Worm (Caenorhabditis elegans) whole organism, young adult: ENCODE measurements around the gene chil-4.
A peak's percentile ranks its signal among the peaks of the same experiment; 100 is the strongest.

Experiments used
- B0019.2 ChIP-seq: fragments of 200-800 bp; sonication (Bioruptor generic); conservative IDR thresholded peaks from 2 replicates; pipeline ENCODE4 v1.3.6; 2022; ENCODE audit warnings: missing genetic modification reagents, missing genetic modification characterization, missing compliant biosample characterization
- B0336.3 ChIP-seq: fragments of 200-800 bp; sonication (Bioruptor generic); IDR thresholded peaks from 2 replicates; pipeline ENCODE4 v1.3.6; 2022; ENCODE audit warnings: missing genetic modification characterization, missing compliant biosample characterization
- C06A6.2 ChIP-seq: fragments of 200-800 bp; sonication (Bioruptor generic); conservative IDR thresholded peaks from 2 replicates; pipeline ENCODE4 v1.3.6; 2022; ENCODE audit warnings: missing genetic modification characterization, missing compliant biosample characterization
- F37B4.10 ChIP-seq: fragments of 200-800 bp; sonication (Bioruptor generic); IDR thresholded peaks from 2 replicates; pipeline ENCODE4 v1.3.6; 2022; ENCODE audit warnings: missing genetic modification characterization, missing compliant biosample characterization
- F39B2.1 ChIP-seq: fragments of 200-800 bp; sonication (Bioruptor generic); IDR thresholded peaks from 2 replicates; pipeline ENCODE4 v1.3.6; 2022; ENCODE audit warnings: missing genetic modification reagents, missing genetic modification characterization, missing compliant biosample characterization
- F57A8.1 ChIP-seq: fragments of 200-800 bp; sonication (Bioruptor generic); optimal IDR thresholded peaks from 2 replicates; lab custom pipeline; 2018; ENCODE audit warnings: mild to moderate bottlenecking, missing genetic modification characterization, moderate library complexity, missing compliant biosample characterization
- K11D2.4 ChIP-seq: fragments of 200-800 bp; sonication (Bioruptor generic); IDR thresholded peaks from 2 replicates; pipeline ENCODE4 v1.3.6; 2022; ENCODE audit warnings: missing genetic modification reagents, missing genetic modification characterization, missing compliant biosample characterization
- T26A5.8 ChIP-seq: sonication (generic microtip); optimal IDR thresholded peaks from 2 replicates; lab custom pipeline; 2016; ENCODE audit warnings: missing genetic modification characterization, missing compliant biosample characterization
- Y53G8AR.9 ChIP-seq: fragments of 200-800 bp; sonication (Bioruptor generic); conservative IDR thresholded peaks from 2 replicates; pipeline ENCODE4 v1.3.6; 2022; ENCODE audit warnings: missing genetic modification reagents, missing genetic modification characterization, missing compliant biosample characterization
- Y56A3A.18 ChIP-seq: fragments of 200-800 bp; sonication (Bioruptor generic); IDR thresholded peaks from 2 replicates; pipeline ENCODE4 v1.3.6; 2022; ENCODE audit warnings: missing genetic modification reagents, missing genetic modification characterization, missing compliant biosample characterization
- ZK185.1 ChIP-seq: sonication (generic microtip); optimal IDR thresholded peaks from 2 replicates; lab custom pipeline; 2016; ENCODE audit warnings: mild to moderate bottlenecking, missing genetic modification characterization, missing compliant biosample characterization; ENCODE audit not compliant: poor library complexity, severe bottlenecking
- aptf-3 ChIP-seq: fragments of 200-800 bp; sonication (Bioruptor generic); IDR thresholded peaks from 2 replicates; pipeline ENCODE4 v1.3.6; 2022; ENCODE audit warnings: missing genetic modification characterization, missing compliant biosample characterization
- atf-7 ChIP-seq: sonication (generic microtip); optimal IDR thresholded peaks from 2 replicates; lab custom pipeline; 2017; ENCODE audit warnings: mild to moderate bottlenecking, missing genetic modification characterization, missing compliant biosample characterization
- athp-1 ChIP-seq: sonication (generic microtip); optimal IDR thresholded peaks from 2 replicates; lab custom pipeline; 2017; ENCODE audit warnings: mild to moderate bottlenecking, missing genetic modification characterization, missing compliant biosample characterization
- attf-6 ChIP-seq: fragments of 200-800 bp; sonication (Bioruptor generic); IDR thresholded peaks from 2 replicates; pipeline ENCODE4 v1.3.6; 2022; ENCODE audit warnings: missing genetic modification reagents, missing genetic modification characterization, missing compliant biosample characterization
- ceh-27 ChIP-seq: fragments of 200-800 bp; sonication (Bioruptor generic); optimal IDR thresholded peaks from 2 replicates; lab custom pipeline; 2018; ENCODE audit warnings: mild to moderate bottlenecking, missing genetic modification characterization, moderate library complexity, missing compliant biosample characterization
- ceh-79 ChIP-seq: sonication (generic microtip); optimal IDR thresholded peaks from 2 replicates; lab custom pipeline; 2017; ENCODE audit warnings: mild to moderate bottlenecking, missing genetic modification characterization, missing compliant biosample characterization
- chd-7 ChIP-seq: sonication (generic microtip); optimal IDR thresholded peaks from 2 replicates; lab custom pipeline; 2016; ENCODE audit warnings: mild to moderate bottlenecking, missing genetic modification characterization, moderate library complexity, missing compliant biosample characterization
- ets-4 ChIP-seq: fragments of 200-800 bp; sonication (Bioruptor generic); optimal IDR thresholded peaks from 2 replicates; lab custom pipeline; 2018; ENCODE audit warnings: mild to moderate bottlenecking, missing genetic modification characterization, missing compliant biosample characterization
- hlh-12 ChIP-seq: sonication (generic microtip); optimal IDR thresholded peaks from 2 replicates; lab custom pipeline; 2016; ENCODE audit warnings: missing genetic modification characterization, missing compliant biosample characterization
- hmg-1.2 ChIP-seq: fragments of 200-800 bp; sonication (Bioruptor generic); IDR thresholded peaks from 2 replicates; pipeline ENCODE4 v1.3.6; 2022; ENCODE audit warnings: missing genetic modification reagents, missing genetic modification characterization, missing compliant biosample characterization
- hsf-1 ChIP-seq: fragments of 200-800 bp; sonication (Bioruptor generic); IDR thresholded peaks from 2 replicates; pipeline ENCODE4 v1.3.6; 2022; ENCODE audit warnings: missing genetic modification reagents, missing genetic modification characterization, missing compliant biosample characterization
- let-607 ChIP-seq, 2 experiments: fragments of 200-800 bp in 1 of 2; sonication (Bioruptor generic) in 1 of 2; sonication (generic microtip) in 1 of 2; optimal IDR thresholded peaks; 2 replicates each; lab custom pipeline; 2016 to 2018; ENCODE audit warnings: mild to moderate bottlenecking in 2 of 2, missing compliant biosample characterization in 2 of 2, missing genetic modification characterization in 2 of 2, moderate library complexity in 2 of 2, missing genotype in 1 of 2
- lin-35 ChIP-seq, 3 experiments: fragments of 150-350 bp in 2 of 3; sonication (generic microtip) in 1 of 3; optimal IDR thresholded peaks; 2 replicates each; lab custom pipeline; 2014 to 2018; ENCODE audit warnings: missing biosample characterization in 3 of 3, missing genetic modification characterization in 3 of 3, missing genetic modification reagents in 3 of 3
- lin-40 ChIP-seq: sonication (generic microtip); optimal IDR thresholded peaks from 2 replicates; lab custom pipeline; 2016; ENCODE audit warnings: missing genetic modification characterization, mild to moderate bottlenecking, missing compliant biosample characterization, missing genotype, missing genetic modification reagents
- lsl-1 ChIP-seq: fragments of 200-800 bp; sonication (Bioruptor generic); optimal IDR thresholded peaks from 2 replicates; lab custom pipeline; 2018; ENCODE audit warnings: mild to moderate bottlenecking, missing genetic modification characterization, moderate library complexity, missing compliant biosample characterization
- madf-10 ChIP-seq: sonication (generic microtip); optimal IDR thresholded peaks from 2 replicates; lab custom pipeline; 2016; ENCODE audit warnings: mild to moderate bottlenecking, missing genetic modification characterization, missing compliant biosample characterization
- madf-3 ChIP-seq: fragments of 200-800 bp; sonication (Bioruptor generic); IDR thresholded peaks from 2 replicates; pipeline ENCODE4 v1.3.6; 2022; ENCODE audit warnings: missing genetic modification reagents, missing genetic modification characterization, missing compliant biosample characterization
- madf-6 ChIP-seq: fragments of 200-800 bp; sonication (Bioruptor generic); IDR thresholded peaks from 2 replicates; pipeline ENCODE4 v1.3.6; 2022; ENCODE audit warnings: missing genetic modification reagents, missing genetic modification characterization, missing compliant biosample characterization
- mcd-1 ChIP-seq: fragments of 200-800 bp; sonication (Bioruptor generic); IDR thresholded peaks from 2 replicates; pipeline ENCODE4 v1.3.6; 2022; ENCODE audit warnings: missing genetic modification reagents, missing genetic modification characterization, missing compliant biosample characterization
- mes-4 ChIP-seq: sonication (generic microtip); optimal IDR thresholded peaks from 2 replicates; lab custom pipeline; 2016; ENCODE audit warnings: missing genotype, missing genetic modification characterization, missing compliant biosample characterization
- mxl-1 ChIP-seq: sonication (generic microtip); optimal IDR thresholded peaks from 2 replicates; lab custom pipeline; 2016; ENCODE audit warnings: missing genetic modification characterization, missing compliant biosample characterization
- nfya-2 ChIP-seq: fragments of 200-800 bp; sonication (Bioruptor generic); IDR thresholded peaks from 2 replicates; pipeline ENCODE4 v1.3.6; 2022; ENCODE audit warnings: missing genetic modification reagents, missing genetic modification characterization, missing compliant biosample characterization
- pbrm-1 ChIP-seq: fragments of 200-800 bp; sonication (Bioruptor generic); IDR thresholded peaks from 2 replicates; pipeline ENCODE4 v1.3.6; 2022; ENCODE audit warnings: missing genetic modification reagents, missing genetic modification characterization, missing compliant biosample characterization
- rcor-1 ChIP-seq: fragments of 200-800 bp; sonication (Bioruptor generic); IDR thresholded peaks from 2 replicates; pipeline ENCODE4 v1.3.6; 2022; ENCODE audit warnings: missing genetic modification reagents, missing genetic modification characterization, missing compliant biosample characterization
- snpc-3.4 ChIP-seq: sonication (generic microtip); optimal IDR thresholded peaks from 2 replicates; lab custom pipeline; 2017; ENCODE audit warnings: missing genetic modification characterization, mild to moderate bottlenecking, missing compliant biosample characterization, antibody characterized with exemption, moderate library complexity, missing genotype, missing genetic modification reagents
- snpc-4 ChIP-seq, 5 experiments: fragments of 150-350 bp in 1 of 5; sonication (generic microtip) in 4 of 5; optimal IDR thresholded peaks; 2 replicates each; lab custom pipeline; 2014 to 2018; ENCODE audit warnings: missing genetic modification characterization in 5 of 5, missing biosample characterization in 3 of 5, antibody characterized with exemption in 2 of 5, mild to moderate bottlenecking in 2 of 5, missing compliant biosample characterization in 2 of 5, missing genotype in 2 of 5, moderate library complexity in 2 of 5, missing genetic modification reagents in 1 of 5
- tbx-9 ChIP-seq: sonication (generic microtip); optimal IDR thresholded peaks from 2 replicates; lab custom pipeline; 2016; ENCODE audit warnings: borderline replicate concordance, missing genetic modification characterization, inconsistent platforms, missing compliant biosample characterization
- tlf-1 ChIP-seq: fragments of 200-800 bp; sonication (Bioruptor generic); optimal IDR thresholded peaks from 2 replicates; lab custom pipeline; 2018; ENCODE audit warnings: mild to moderate bottlenecking, missing genetic modification characterization, missing compliant biosample characterization
- unc-130 ChIP-seq: sonication (generic microtip); optimal IDR thresholded peaks from 2 replicates; lab custom pipeline; 2016; ENCODE audit warnings: missing genetic modification reagents, missing genetic modification characterization, missing compliant biosample characterization
- zim-3 ChIP-seq: sonication (generic microtip); optimal IDR thresholded peaks from 2 replicates; lab custom pipeline; 2017; ENCODE audit warnings: mild to moderate bottlenecking, missing genetic modification characterization, moderate library complexity, missing compliant biosample characterization
- ztf-22 ChIP-seq: fragments of 200-800 bp; sonication (Bioruptor generic); optimal IDR thresholded peaks from 2 replicates; lab custom pipeline; 2018; ENCODE audit warnings: mild to moderate bottlenecking, missing genetic modification characterization, moderate library complexity, missing compliant biosample characterization
- ztf-25 ChIP-seq: fragments of 200-800 bp; sonication (Bioruptor generic); IDR thresholded peaks from 2 replicates; pipeline ENCODE4 v1.3.6; 2022; ENCODE audit warnings: missing genetic modification reagents, missing genetic modification characterization, missing compliant biosample characterization
- ztf-6 ChIP-seq: fragments of 200-800 bp; sonication (Bioruptor generic); IDR thresholded peaks from 2 replicates; pipeline ENCODE4 v1.3.6; 2022; ENCODE audit warnings: missing genetic modification reagents, missing genetic modification characterization, missing compliant biosample characterization

The chil-4 gene

ce11 chrII:9891031-9891689 is 35.6 kb upstream of the chil-4 start, which contains the start of gene vgln-1:
vgln-1 (minus strand) TSS chrII:9891081.
- no peak for TF ChIP-seq athp-1 (tag; lab: Kevin White, UChicago)
- peak; percentile 12 for TF ChIP-seq ZK185.1 (tag; lab: Kevin White, UChicago)
- peak; percentile 28 for TF ChIP-seq ceh-27
- peak; percentile 48; the same call in 1 of the 2 replicates for TF ChIP-seq hmg-1.2
- TF ChIP-seq let-607 (tag; optimal IDR thresholded peaks at IDR 0.05; lab: Kevin White, UChicago) = peak in 1 of 2 experiments; percentile 7
- TF ChIP-seq ztf-25 (GFP tag; lab: Robert Waterston, UW) = 0 out of 2 replicates have a peak, but pooled peaks have one; percentile 56
- no peak for TF ChIP-seq attf-6 (GFP tag; lab: Robert Waterston, UW)
- no peak for TF ChIP-seq lsl-1
- TF ChIP-seq Y56A3A.18 = 0 out of 2 replicates have a peak, but pooled peaks have one; percentile 52
- TF ChIP-seq ceh-79 = no peak
- peak; percentile 26; the same call in 1 of the 2 replicates for TF ChIP-seq madf-6
- TF ChIP-seq lin-35 (GFP tag; optimal IDR thresholded peaks at IDR 0.05; lab: Kevin White, UChicago) = no peak
- TF ChIP-seq, all 124 proteins: peak for 7

ce11 chrII:9888549-9888948 is 33.0 kb upstream of the chil-4 start:
- TF ChIP-seq F39B2.1 (no peak), F37B4.10 (GFP tag; lab: Robert Waterston, UW) (no peak), ets-4 (GFP tag; lab: Kevin White, UChicago) (no peak), T26A5.8 (tag; lab: Kevin White, UChicago) (no peak), mxl-1 (tag; lab: Kevin White, UChicago) (no peak), F57A8.1 (GFP tag; lab: Kevin White, UChicago) (no peak), atf-7 (tag; lab: Kevin White, UChicago) (no peak), snpc-4 (GFP tag; optimal IDR thresholded peaks at IDR 0.05; lab: Kevin White, UChicago) (no peak), snpc-4 (tag; optimal IDR thresholded peaks at IDR 0.05; lab: Kevin White, UChicago) (no peak), ztf-6 (no peak), ztf-22 (no peak), snpc-3.4 (tag; lab: Kevin White, UChicago) (no peak)

ce11 chrII:9886216-9886615 is 30.7 kb upstream of the chil-4 start, which contains the start of gene algn-8:
algn-8 (minus strand) TSS chrII:9886442.
- TF ChIP-seq pbrm-1 (GFP tag; lab: Robert Waterston, UW) (no peak), hlh-12 (tag; lab: Kevin White, UChicago) (no peak), B0336.3 (GFP tag; lab: Robert Waterston, UW) (peak; percentile 62), mes-4 (no peak), madf-3 (GFP tag; lab: Robert Waterston, UW) (0 out of 2 replicates have a peak, but pooled peaks have one; percentile 12), tlf-1 (GFP tag; lab: Kevin White, UChicago) (peak; percentile 3), mcd-1 (no peak), K11D2.4 (no peak), atf-7 (tag; lab: Kevin White, UChicago) (peak; percentile 45), B0019.2 (GFP tag; lab: Robert Waterston, UW) (no peak), unc-130 (GFP tag; lab: Kevin White, UChicago) (peak; percentile 55), lin-40 (no peak), madf-10 (peak; percentile 9), chd-7 (tag; lab: Kevin White, UChicago) (peak; percentile 45), aptf-3 (0 out of 2 replicates have a peak, but pooled peaks have one; percentile 66), zim-3 (tag; lab: Kevin White, UChicago) (peak; percentile 36), nfya-2 (GFP tag; lab: Robert Waterston, UW) (no peak), hmg-1.2 (peak; percentile 19; the same call in 1 of the 2 replicates), tbx-9 (tag; lab: Kevin White, UChicago) (no peak), rcor-1 (GFP tag; lab: Robert Waterston, UW) (no peak), hsf-1 (GFP tag; lab: Robert Waterston, UW) (no peak), Y56A3A.18 (0 out of 2 replicates have a peak, but pooled peaks have one; percentile 33), Y53G8AR.9 (peak; percentile 71), C06A6.2 (no peak), F57A8.1 (GFP tag; lab: Kevin White, UChicago) (no peak)
